Fruit fly (Drosophila melanogaster): ENCODE measurements around the gene Rab3-GAP.
A peak's percentile ranks its signal among the peaks of the same experiment; 100 is the strongest.

Rab3-GAP gene

DNA sequence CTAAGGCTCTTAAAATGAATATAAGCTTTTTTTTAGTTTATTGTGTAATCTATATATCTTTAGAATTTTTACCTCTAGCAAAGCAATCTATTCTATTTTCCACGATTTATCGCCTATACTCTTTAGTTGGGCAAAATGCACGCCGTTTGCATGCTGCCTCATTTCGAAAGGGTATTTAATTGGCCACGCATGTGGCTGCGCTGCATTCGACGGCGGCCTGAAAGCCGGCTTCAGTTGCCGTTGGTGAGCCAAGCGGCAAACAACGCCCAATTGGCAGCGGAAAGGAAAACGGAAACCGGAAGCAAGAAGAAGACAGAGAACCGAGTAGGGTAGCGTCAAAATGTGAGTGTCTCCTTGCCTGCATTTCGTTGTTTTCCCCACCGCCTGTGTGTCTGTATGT lies 12.9 kb upstream of the Rab3-GAP start, which contains the start of gene CG14947 (continued):
- TF ChIP-seq pdm3 (GFP tag; optimal IDR thresholded peaks at IDR 0.05) (peak; percentile 41), Sox102F (GFP tag; optimal IDR thresholded peaks at IDR 0.05) (peak; percentile 20), CG15336 (GFP tag; IDR thresholded peaks at IDR 0.05) (peak; percentile 51), Hr38 (GFP tag; optimal IDR thresholded peaks at IDR 0.05) (no peak), Lpt (GFP tag; optimal IDR thresholded peaks at IDR 0.05) (no peak), eg (GFP tag; IDR thresholded peaks at IDR 0.05) (0 out of 3 replicates have a peak, but pooled peaks have one; percentile 29), Hr4 (GFP tag; optimal IDR thresholded peaks at IDR 0.05) (peak; percentile 47), CG10669 (GFP tag; optimal IDR thresholded peaks at IDR 0.05) (no peak), lz (GFP tag; optimal IDR thresholded peaks at IDR 0.05) (peak; percentile 5)

DNA sequence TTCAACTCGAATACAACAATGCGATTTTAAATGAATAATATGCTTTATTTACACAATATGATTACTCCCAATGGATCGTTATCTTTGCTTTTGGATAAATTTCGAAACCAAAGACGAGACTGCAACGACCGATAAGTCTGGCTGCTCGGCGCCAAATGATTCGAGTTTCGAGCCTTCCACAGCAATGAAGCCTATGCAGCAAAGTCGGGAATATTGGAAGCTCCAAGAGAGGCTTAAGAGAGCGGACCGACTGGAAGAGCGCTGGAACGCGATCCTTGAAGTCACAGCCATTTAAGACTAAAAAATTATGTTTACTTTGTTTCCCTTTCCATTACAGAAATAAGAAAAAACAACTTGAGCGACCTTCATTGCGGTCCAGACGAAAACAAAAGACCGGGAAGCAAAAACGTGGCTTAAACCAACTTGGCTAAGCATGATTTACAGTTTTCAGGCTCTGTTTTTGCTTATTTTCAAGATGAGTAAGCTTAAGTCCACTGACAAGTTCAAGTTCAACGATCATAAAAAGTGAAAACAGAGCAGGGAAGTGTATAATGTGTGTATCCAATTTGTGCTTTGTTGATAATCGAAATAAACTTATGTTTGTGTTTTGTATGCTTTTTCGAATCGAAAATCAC lies 3.8 kb upstream of the Rab3-GAP start, which contains the start of gene firl:
TSS of gene firl (minus strand) at position 159 of the 635 bp plus-strand sequence.
- TF ChIP-seq Eip78C (GFP tag) = peak; percentile 2
- TF ChIP-seq dsx (GFP tag; optimal IDR thresholded peaks at IDR 0.05; ENCODE audit: poor library complexity, severe bottlenecking) = peak; percentile 78
- peak; percentile 79 for TF ChIP-seq Blimp-1 (GFP tag; optimal IDR thresholded peaks at IDR 0.05)
- TF ChIP-seq CG8119 (GFP tag; IDR thresholded peaks at IDR 0.05) = no peak
- TF ChIP-seq CG6808 (GFP tag; optimal IDR thresholded peaks at IDR 0.05) = peak; percentile 88
- TF ChIP-seq ss (GFP tag; optimal IDR thresholded peaks at IDR 0.05) = peak; percentile 39 to 61
- TF ChIP-seq pdm3 (GFP tag; optimal IDR thresholded peaks at IDR 0.05) = no peak

DNA sequence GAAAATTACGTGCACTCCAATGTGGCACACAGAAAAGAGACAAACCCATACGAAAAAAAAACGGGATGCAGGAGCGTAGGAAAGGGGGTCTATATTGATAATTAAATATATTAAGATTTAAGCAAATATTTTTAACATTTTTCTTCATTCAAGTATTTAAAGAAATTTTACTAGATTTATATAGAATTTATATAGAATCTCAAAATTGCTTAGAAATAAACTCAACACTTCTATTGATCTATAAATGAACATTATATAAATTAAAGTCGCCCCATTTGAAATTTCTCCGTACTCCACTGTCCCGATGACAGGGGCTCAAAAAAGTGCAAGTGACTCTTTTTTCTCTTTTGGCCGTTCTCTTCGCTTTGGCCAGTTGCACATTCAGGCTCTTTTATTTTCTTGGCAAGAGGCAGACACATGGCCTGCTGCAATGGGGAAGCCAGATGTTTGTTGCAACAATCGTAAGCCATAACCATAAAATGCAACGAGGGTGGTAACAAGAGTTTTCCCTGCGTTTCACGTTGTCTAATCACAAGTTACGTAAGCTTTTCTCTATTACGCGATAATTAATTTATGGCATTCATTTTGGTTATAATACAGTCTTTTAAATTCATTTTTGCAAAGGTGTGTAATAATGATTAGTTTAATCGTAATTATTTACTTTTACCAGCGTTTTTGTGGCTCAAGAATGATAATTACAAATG lies 2.9 kb upstream of the Rab3-GAP start:
- TF ChIP-seq CG31627 (GFP tag; optimal IDR thresholded peaks at IDR 0.05) = peak; percentile 36
- peak; percentile 97 for TF ChIP-seq Blimp-1 (GFP tag; optimal IDR thresholded peaks at IDR 0.05)
- peak; percentile 75 for TF ChIP-seq Eip93F (GFP tag; optimal IDR thresholded peaks at IDR 0.05)
- TF ChIP-seq CG6808 (GFP tag; optimal IDR thresholded peaks at IDR 0.05) = peak; percentile 90
- peak; percentile 64 for TF ChIP-seq cyc (GFP tag; optimal IDR thresholded peaks at IDR 0.05)
- TF ChIP-seq svp (GFP tag) = no peak
- peak; percentile 72 for TF ChIP-seq Smox (GFP tag; optimal IDR thresholded peaks at IDR 0.05)
- peak; percentile 97 for TF ChIP-seq Lpt (GFP tag; optimal IDR thresholded peaks at IDR 0.05)
- peak; percentile 93 for TF ChIP-seq net (GFP tag; optimal IDR thresholded peaks at IDR 0.05)
- peak; percentile 85 for TF ChIP-seq CG10669 (GFP tag; optimal IDR thresholded peaks at IDR 0.05)
- peak; percentile 90 for TF ChIP-seq CG34406 (GFP tag; optimal IDR thresholded peaks at IDR 0.05)
- TF ChIP-seq CG11902 (GFP tag; optimal IDR thresholded peaks at IDR 0.05) = peak; percentile 70
- TF ChIP-seq Hr4 (GFP tag; optimal IDR thresholded peaks at IDR 0.05) = peak; percentile 94
- peak; percentile 99 for TF ChIP-seq CG4318 (GFP tag; optimal IDR thresholded peaks at IDR 0.05)
- TF ChIP-seq CG16779 (tag; optimal IDR thresholded peaks at IDR 0.05) = peak; percentile 91
- peak; percentile 98 for TF ChIP-seq dac (GFP tag; optimal IDR thresholded peaks at IDR 0.05)
- TF ChIP-seq fd85E (GFP tag; optimal IDR thresholded peaks at IDR 0.05) = peak; percentile 49
- TF ChIP-seq Sox15 (GFP tag; optimal IDR thresholded peaks at IDR 0.05) = peak; percentile 66
- TF ChIP-seq Hr39 (GFP tag; optimal IDR thresholded peaks at IDR 0.05) = peak; percentile 41
- TF ChIP-seq ss (GFP tag; optimal IDR thresholded peaks at IDR 0.05) = peak; percentile 91 to 92
- TF ChIP-seq CG32006 (GFP tag; optimal IDR thresholded peaks at IDR 0.05) = peak; percentile 100
- peak; percentile 64 for TF ChIP-seq CG8319 (GFP tag; optimal IDR thresholded peaks at IDR 0.05)
- peak; percentile 93 for TF ChIP-seq CG3919 (GFP tag; optimal IDR thresholded peaks at IDR 0.05)
- TF ChIP-seq salr (GFP tag; optimal IDR thresholded peaks at IDR 0.05) = peak; percentile 55 to 98
- TF ChIP-seq CG6854 (GFP tag; optimal IDR thresholded peaks at IDR 0.05) = peak; percentile 69
- peak; percentile 94 for TF ChIP-seq Gug (GFP tag; IDR thresholded peaks at IDR 0.05)
- no peak for TF ChIP-seq Hr38 (GFP tag; optimal IDR thresholded peaks at IDR 0.05)
- TF ChIP-seq CG8119 (GFP tag; IDR thresholded peaks at IDR 0.05) = peak; percentile 99
- TF ChIP-seq lz (GFP tag; optimal IDR thresholded peaks at IDR 0.05) = peak; percentile 66
- TF ChIP-seq spab (GFP tag; optimal IDR thresholded peaks at IDR 0.05) = peak; percentile 87
- peak; percentile 67 for TF ChIP-seq CG1621 (tag; optimal IDR thresholded peaks at IDR 0.05)
- peak; percentile 93 for TF ChIP-seq acj6 (GFP tag; optimal IDR thresholded peaks at IDR 0.05)
- no peak for TF ChIP-seq fkh (GFP tag; optimal IDR thresholded peaks at IDR 0.05)
- peak; percentile 91 for TF ChIP-seq Ets96B (tag; optimal IDR thresholded peaks at IDR 0.05)
- peak; percentile 84 for TF ChIP-seq pdm3 (GFP tag; optimal IDR thresholded peaks at IDR 0.05)
- TF ChIP-seq CG7368 (GFP tag; optimal IDR thresholded peaks at IDR 0.05) = peak; percentile 84
- TF ChIP-seq Eip75B (GFP tag; optimal IDR thresholded peaks at IDR 0.05) = peak; percentile 82
- TF ChIP-seq dsx (GFP tag; optimal IDR thresholded peaks at IDR 0.05; ENCODE audit: poor library complexity, severe bottlenecking) = peak; percentile 91
- TF ChIP-seq CG6792 (GFP tag; optimal IDR thresholded peaks at IDR 0.05) = peak; percentile 87

Data from whole organism, prepupa.